Worm (Caenorhabditis elegans) whole organism, L2 larva: ENCODE results near the gene F49F1.14.

Source experiments
- C34F6.9 ChIP-seq: fragments of 150-350 bp; optimal IDR thresholded peaks from 2 replicates; lab custom pipeline; 2014; ENCODE audit warnings: missing biosample characterization, missing genetic modification characterization
- F13H6.1 ChIP-seq: sonication (generic microtip); optimal IDR thresholded peaks from 2 replicates; lab custom pipeline; 2016; ENCODE audit warnings: missing genetic modification characterization, missing compliant biosample characterization
- R02D3.7 ChIP-seq: fragments of 150-350 bp; optimal IDR thresholded peaks from 2 replicates; lab custom pipeline; 2014; ENCODE audit warnings: missing biosample characterization, missing genetic modification characterization
- Y55F3AM.14 ChIP-seq: fragments of 200-800 bp; sonication (Bioruptor generic); optimal IDR thresholded peaks from 2 replicates; lab custom pipeline; 2018; ENCODE audit warnings: mild to moderate bottlenecking, missing genetic modification characterization, missing compliant biosample characterization
- ZK546.5 ChIP-seq: sonication (generic microtip); optimal IDR thresholded peaks from 2 replicates; lab custom pipeline; 2017; ENCODE audit warnings: missing biosample characterization, missing genetic modification characterization
- alr-1 ChIP-seq: fragments of 150-350 bp; optimal IDR thresholded peaks from 2 replicates; lab custom pipeline; 2014; ENCODE audit warnings: missing biosample characterization, missing genetic modification characterization
- aly-2 ChIP-seq: fragments of 150-350 bp; optimal IDR thresholded peaks from 2 replicates; lab custom pipeline; 2014; ENCODE audit warnings: missing biosample characterization, missing genetic modification characterization
- ama-1 ChIP-seq: fragments of 150-350 bp; optimal IDR thresholded peaks from 2 replicates; lab custom pipeline; 2018; ENCODE audit warnings: inconsistent platforms
- blmp-1 ChIP-seq: sonication (generic microtip); optimal IDR thresholded peaks from 2 replicates; lab custom pipeline; 2017; ENCODE audit warnings: missing genetic modification characterization, mild to moderate bottlenecking, missing compliant biosample characterization, antibody characterized with exemption, moderate library complexity; ENCODE audit not compliant: insufficient read depth
- ceh-82 ChIP-seq: fragments of 150-350 bp; optimal IDR thresholded peaks from 2 replicates; lab custom pipeline; 2014; ENCODE audit warnings: missing biosample characterization, missing genetic modification characterization
- egl-27 ChIP-seq: sonication (generic microtip); optimal IDR thresholded peaks from 3 replicates; lab custom pipeline; 2017; ENCODE audit warnings: missing biosample characterization, missing genetic modification reagents, missing genetic modification characterization
- elt-1 ChIP-seq: fragments of 150-350 bp; optimal IDR thresholded peaks from 2 replicates; lab custom pipeline; 2014; ENCODE audit warnings: missing biosample characterization, missing genetic modification characterization
- gmeb-1 ChIP-seq: fragments of 150-350 bp; optimal IDR thresholded peaks from 2 replicates; lab custom pipeline; 2014; ENCODE audit warnings: missing biosample characterization, missing genetic modification characterization
- lin-11 ChIP-seq: fragments of 150-350 bp; sonication (generic microtip); optimal IDR thresholded peaks from 2 replicates; lab custom pipeline; 2014; ENCODE audit warnings: missing biosample characterization, missing genetic modification characterization, inconsistent platforms, mixed read lengths
- lin-13 ChIP-seq: fragments of 150-350 bp; optimal IDR thresholded peaks from 2 replicates; lab custom pipeline; 2014; ENCODE audit warnings: missing biosample characterization, missing genetic modification reagents, missing genetic modification characterization
- lin-39 ChIP-seq: fragments of 150-350 bp; optimal IDR thresholded peaks from 2 replicates; lab custom pipeline; 2014; ENCODE audit warnings: missing biosample characterization, missing genetic modification reagents, missing genetic modification characterization
- lsy-2 ChIP-seq, 2 experiments: fragments of 150-350 bp in 1 of 2; sonication (generic microtip) in 1 of 2; optimal IDR thresholded peaks; 2 replicates each; lab custom pipeline; 2014 to 2017; ENCODE audit warnings: missing biosample characterization in 2 of 2, missing genetic modification characterization in 2 of 2
- mab-5 ChIP-seq: fragments of 150-350 bp; optimal IDR thresholded peaks from 2 replicates; lab custom pipeline; 2014; ENCODE audit warnings: missing biosample characterization, missing genetic modification characterization
- mbf-1 ChIP-seq: sonication (generic microtip); optimal IDR thresholded peaks from 2 replicates; lab custom pipeline; 2017; ENCODE audit warnings: missing biosample characterization, missing genetic modification characterization
- mdl-1 ChIP-seq, 2 experiments: fragments of 150-350 bp in 1 of 2; sonication (generic microtip) in 1 of 2; optimal IDR thresholded peaks; 2 replicates each; lab custom pipeline; 2017; ENCODE audit warnings: missing biosample characterization in 2 of 2, missing genetic modification characterization in 2 of 2
- nhr-10 ChIP-seq: sonication (generic microtip); optimal IDR thresholded peaks from 2 replicates; lab custom pipeline; 2017; ENCODE audit warnings: missing biosample characterization, missing genetic modification characterization
- nhr-11 ChIP-seq: fragments of 150-350 bp; optimal IDR thresholded peaks from 2 replicates; lab custom pipeline; 2014; ENCODE audit warnings: missing biosample characterization, missing genetic modification characterization
- nhr-129 ChIP-seq: fragments of 150-350 bp; optimal IDR thresholded peaks from 2 replicates; lab custom pipeline; 2014; ENCODE audit warnings: missing biosample characterization, missing genetic modification characterization
- nhr-21 ChIP-seq: fragments of 150-350 bp; optimal IDR thresholded peaks from 2 replicates; lab custom pipeline; 2014; ENCODE audit warnings: missing biosample characterization, missing genetic modification characterization
- nhr-23 ChIP-seq: fragments of 150-350 bp; optimal IDR thresholded peaks from 2 replicates; lab custom pipeline; 2014; ENCODE audit warnings: missing biosample characterization, missing genetic modification reagents, missing genetic modification characterization
- nhr-237 ChIP-seq: fragments of 150-350 bp; optimal IDR thresholded peaks from 2 replicates; lab custom pipeline; 2014; ENCODE audit warnings: missing biosample characterization, missing genetic modification characterization
- nhr-25 ChIP-seq: fragments of 150-350 bp; sonication (generic microtip); optimal IDR thresholded peaks from 3 replicates; lab custom pipeline; 2014; ENCODE audit warnings: missing biosample characterization, missing genetic modification characterization
- nhr-6 ChIP-seq: fragments of 150-350 bp; optimal IDR thresholded peaks from 2 replicates; lab custom pipeline; 2014; ENCODE audit warnings: missing biosample characterization, missing genetic modification characterization
- nhr-77 ChIP-seq: fragments of 150-350 bp; optimal IDR thresholded peaks from 2 replicates; lab custom pipeline; 2014; ENCODE audit warnings: missing biosample characterization, missing genetic modification characterization
- sem-4 ChIP-seq: fragments of 150-350 bp; optimal IDR thresholded peaks from 2 replicates; lab custom pipeline; 2014; ENCODE audit warnings: missing biosample characterization, missing genetic modification reagents, missing genetic modification characterization
- skn-1 ChIP-seq: sonication (generic microtip); optimal IDR thresholded peaks from 2 replicates; lab custom pipeline; 2017; ENCODE audit warnings: missing biosample characterization, missing genetic modification characterization
- sma-3 ChIP-seq: sonication (generic microtip); optimal IDR thresholded peaks from 2 replicates; lab custom pipeline; 2016; ENCODE audit warnings: missing genetic modification reagents, missing genetic modification characterization, missing compliant biosample characterization
- sma-9 ChIP-seq, 2 experiments: fragments of 150-350 bp in 1 of 2; sonication (generic microtip) in 1 of 2; optimal IDR thresholded peaks; 2 replicates each; lab custom pipeline; 2014 to 2016; ENCODE audit warnings: missing genetic modification characterization in 2 of 2, mild to moderate bottlenecking in 1 of 2, missing biosample characterization in 1 of 2, missing compliant biosample characterization in 1 of 2, missing genetic modification reagents in 1 of 2, moderate library complexity in 1 of 2
- unc-55 ChIP-seq: fragments of 150-350 bp; sonication (generic microtip); optimal IDR thresholded peaks from 3 replicates; lab custom pipeline; 2014; ENCODE audit warnings: missing biosample characterization, missing genetic modification reagents, missing genetic modification characterization
- unc-62 ChIP-seq: fragments of 150-350 bp; optimal IDR thresholded peaks from 2 replicates; lab custom pipeline; 2014; ENCODE audit warnings: missing biosample characterization, missing genetic modification reagents, missing genetic modification characterization
- ztf-4 ChIP-seq: fragments of 150-350 bp; optimal IDR thresholded peaks from 2 replicates; lab custom pipeline; 2014; ENCODE audit warnings: missing biosample characterization, missing genetic modification characterization

The F49F1.14 gene

DNA sequence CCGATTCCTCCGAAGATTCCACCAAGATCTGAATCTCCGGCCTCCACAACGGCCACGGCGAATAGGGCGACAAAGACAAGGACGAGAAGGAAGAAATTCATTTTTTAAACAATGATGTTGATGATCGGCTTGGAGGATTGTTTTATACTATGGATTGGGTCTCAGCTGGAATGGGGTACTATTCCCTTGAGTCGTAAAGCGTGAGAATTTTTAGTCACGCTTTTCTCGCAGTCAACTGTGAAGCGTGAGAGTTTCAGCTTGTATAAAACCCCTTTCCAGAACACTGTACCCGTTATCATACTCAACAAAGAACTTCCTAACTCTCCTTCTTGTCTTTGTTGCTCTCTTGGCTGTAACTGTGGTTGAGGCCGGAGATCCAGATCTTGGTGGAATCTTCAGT, 2.2 kb upstream of the F49F1.14 start, which contains the start of gene F49F1.15:
Gene F49F1.15 (minus strand): TSS at position 101 of the 400 bp plus-strand sequence.
- TF ChIP-seq skn-1 (tag; lab: Kevin White, UChicago) (no peak), Y55F3AM.14 (GFP tag; lab: Kevin White, UChicago) (no peak), blmp-1 (no peak), mab-5 (no peak), nhr-6 (no peak), nhr-237 (tag; lab: Kevin White, UChicago) (no peak), egl-27 (tag; lab: Kevin White, UChicago) (no peak), nhr-25 (tag; lab: Kevin White, UChicago) (no peak), alr-1 (tag; lab: Kevin White, UChicago) (no peak), lin-11 (tag; lab: Kevin White, UChicago) (no peak), mdl-1 (tag; optimal IDR thresholded peaks at IDR 0.05; lab: Kevin White, UChicago) (no peak), sem-4 (tag; lab: Kevin White, UChicago) (no peak), sma-9 (GFP tag; optimal IDR thresholded peaks at IDR 0.05; lab: Kevin White, UChicago) (no peak), sma-9 (tag; optimal IDR thresholded peaks at IDR 0.05; lab: Kevin White, UChicago) (no peak), unc-62 (no peak)

- no peak for TF ChIP-seq alr-1 (tag; lab: Kevin White, UChicago)
- no peak for TF ChIP-seq ceh-82 (tag; lab: Kevin White, UChicago)
- TF ChIP-seq sem-4 (tag; lab: Kevin White, UChicago), result no peak
- TF ChIP-seq ama-1 (lab: Kevin White, UChicago), result no peak
- no peak for TF ChIP-seq nhr-23 (tag; lab: Kevin White, UChicago)
- TF ChIP-seq ztf-4, result no peak
- TF ChIP-seq nhr-6, result no peak
- TF ChIP-seq mbf-1 (tag; lab: Kevin White, UChicago), result no peak
- TF ChIP-seq nhr-129 (tag; lab: Kevin White, UChicago), result no peak
- no peak for TF ChIP-seq nhr-25 (tag; lab: Kevin White, UChicago)
- TF ChIP-seq mab-5, result no peak
- TF ChIP-seq R02D3.7 (tag; lab: Kevin White, UChicago), result no peak
- no peak for TF ChIP-seq ZK546.5 (tag; lab: Kevin White, UChicago)
- TF ChIP-seq nhr-237 (tag; lab: Kevin White, UChicago), result no peak
- no peak for TF ChIP-seq lin-13
- TF ChIP-seq sma-3, result no peak
- TF ChIP-seq aly-2 (tag; lab: Kevin White, UChicago), result no peak
These were observed 3.5 kb downstream of the F49F1.14 start, which contains the start of gene C35B1.7 for ce11 chrIV:4108767-4109166. Gene C35B1.7 (plus strand): TSS chrIV:4109067.

DNA sequence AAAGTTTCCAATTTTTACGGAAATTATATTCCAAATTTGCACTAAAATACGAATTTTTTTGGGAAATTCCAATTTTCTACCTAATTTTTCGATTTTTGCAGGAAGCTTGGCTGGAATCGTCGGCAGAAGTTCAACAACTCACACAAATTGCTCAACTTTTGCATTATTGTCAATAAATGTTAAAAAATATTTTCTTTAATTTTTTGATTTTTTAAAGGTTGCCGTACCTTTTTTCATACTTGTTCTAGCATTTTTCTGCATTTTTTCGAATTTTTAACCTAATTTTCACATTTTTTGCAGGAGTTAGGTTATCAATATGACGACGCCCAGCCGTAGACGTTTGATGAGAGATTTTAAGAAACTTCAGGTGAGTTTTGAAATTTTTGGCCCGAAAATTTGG, 9.6 kb downstream of the F49F1.14 start, which contains the start of gene ubc-1:
Gene ubc-1 (plus strand): TSS at position 301 of the 400 bp plus-strand sequence.
- TF ChIP-seq blmp-1, result no peak
- no peak for TF ChIP-seq ama-1 (lab: Kevin White, UChicago)
- no peak for TF ChIP-seq skn-1 (tag; lab: Kevin White, UChicago)
- TF ChIP-seq nhr-129 (tag; lab: Kevin White, UChicago), result no peak
- no peak for TF ChIP-seq gmeb-1 (tag; lab: Kevin White, UChicago)
- TF ChIP-seq C34F6.9, result no peak
- TF ChIP-seq nhr-77, result no peak
- no peak for TF ChIP-seq mdl-1 (tag; optimal IDR thresholded peaks at IDR 0.05; lab: Kevin White, UChicago)
- no peak for TF ChIP-seq lin-39 (tag; lab: Kevin White, UChicago)
- TF ChIP-seq Y55F3AM.14 (GFP tag; lab: Kevin White, UChicago), result no peak
- no peak for TF ChIP-seq ceh-82 (tag; lab: Kevin White, UChicago)
- no peak for TF ChIP-seq elt-1
- TF ChIP-seq F13H6.1 (tag; lab: Kevin White, UChicago), result no peak
- no peak for TF ChIP-seq ztf-4
- no peak for TF ChIP-seq nhr-21
- TF ChIP-seq sma-9 (GFP tag; optimal IDR thresholded peaks at IDR 0.05; lab: Kevin White, UChicago), result no peak
- no peak for TF ChIP-seq sma-9 (tag; optimal IDR thresholded peaks at IDR 0.05; lab: Kevin White, UChicago)
- TF ChIP-seq egl-27 (tag; lab: Kevin White, UChicago), result no peak
- TF ChIP-seq nhr-10 (tag; lab: Kevin White, UChicago), result no peak
- no peak for TF ChIP-seq unc-55 (GFP tag; lab: Kevin White, UChicago)
- TF ChIP-seq nhr-11, result no peak

DNA sequence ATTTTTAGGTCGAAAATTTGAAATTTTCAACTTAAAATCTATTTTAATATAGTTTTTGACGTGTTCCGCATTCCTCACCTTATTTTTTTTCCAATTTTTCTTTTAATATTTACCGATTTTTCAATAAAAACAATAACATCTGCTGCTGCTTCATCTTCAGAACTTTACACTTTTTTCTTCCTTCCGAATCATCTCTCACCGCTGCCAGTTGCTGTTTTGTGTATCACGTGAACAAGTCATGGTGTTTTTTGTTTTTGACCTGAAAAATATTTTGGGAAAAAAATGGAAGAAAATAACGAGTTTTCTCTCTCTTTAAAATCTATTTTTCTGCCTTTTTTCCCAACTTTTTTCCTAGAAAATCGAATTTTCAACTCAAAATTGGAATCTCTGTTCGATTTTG, 12.5 kb downstream of the F49F1.14 start:
- TF ChIP-seq nhr-129 (tag; lab: Kevin White, UChicago) (peak; percentile 10), mab-5 (no peak), lsy-2 (tag; optimal IDR thresholded peaks at IDR 0.05; lab: Kevin White, UChicago) (peak in 1 of 2 experiments; percentile 13)
